Fruit fly (Drosophila melanogaster) whole organism, wandering third instar larva: Measurements from ENCODE around the gene Usp12-46.

Source experiments
- Abd-B ChIP-seq: fragments of >200 bp; optimal IDR thresholded peaks from 2 replicates; lab custom pipeline; 2017; ENCODE audit warnings: missing biosample characterization, missing genetic modification characterization
- Dfd ChIP-seq: fragments of >200 bp; optimal IDR thresholded peaks from 2 replicates; lab custom pipeline; 2017; ENCODE audit warnings: missing biosample characterization, missing genetic modification characterization
- Hr78 ChIP-seq: fragments of >200 bp; optimal IDR thresholded peaks from 2 replicates; lab custom pipeline; 2017; ENCODE audit warnings: missing biosample characterization, missing genetic modification characterization
- N ChIP-seq: fragments of >200 bp; optimal IDR thresholded peaks from 2 replicates; lab custom pipeline; 2018; ENCODE audit warnings: missing biosample characterization, missing external identifiers, missing genetic modification characterization
- Rel ChIP-seq, 2 experiments: fragments of 200-800 bp; sonication (Bioruptor generic) in 1 of 2; optimal IDR thresholded peaks; 2 replicates in 1 of 2; 3 replicates in 1 of 2; lab custom pipeline; 2016 to 2019; ENCODE audit warnings: mild to moderate bottlenecking in 2 of 2, missing biosample characterization in 2 of 2, missing genetic modification characterization in 2 of 2, moderate library complexity in 1 of 2
- Vsx2 ChIP-seq: fragments of 200-300, 225-300 bp; sonication (Bioruptor generic); optimal IDR thresholded peaks from 2 replicates; lab custom pipeline; 2018; ENCODE audit warnings: missing biosample characterization, missing genetic modification characterization; ENCODE audit not compliant: partially characterized antibody
- br ChIP-seq: fragments of 200-800 bp; sonication (Bioruptor generic); optimal IDR thresholded peaks from 2 replicates; lab custom pipeline; 2016; ENCODE audit warnings: missing biosample characterization, missing genetic modification characterization
- jim ChIP-seq: fragments of 175-275, 200-325 bp; sonication (Bioruptor generic); optimal IDR thresholded peaks from 2 replicates; lab custom pipeline; 2016; ENCODE audit warnings: missing biosample characterization, mild to moderate bottlenecking, missing genetic modification characterization
- sv ChIP-seq: fragments of 200-800 bp; sonication (Bioruptor generic); optimal IDR thresholded peaks from 3 replicates; lab custom pipeline; 2016; ENCODE audit warnings: missing biosample characterization, missing genetic modification characterization

- TF ChIP-seq sv (GFP tag; lab: Kevin White, UChicago) (no peak), jim (no peak), br (GFP tag; lab: Kevin White, UChicago) (no peak), Rel (GFP tag; optimal IDR thresholded peaks at IDR 0.05; lab: Kevin White, UChicago) (no peak), Rel (tag; optimal IDR thresholded peaks at IDR 0.05; lab: Kevin White, UChicago) (no peak), Vsx2 (no peak), Dfd (GFP tag; lab: Kevin White, UChicago) (no peak), Abd-B (GFP tag; lab: Kevin White, UChicago) (no peak), Hr78 (no peak), N (GFP tag; lab: Kevin White, UChicago) (peak; percentile 6)
Observed at dm6 chr3R:22751111-22751510, 410 bp downstream of the Usp12-46 start.
